Fruit fly (Drosophila melanogaster) whole organism, adult: Measurements from ENCODE around the gene CG7889.

Experiments used
- CG11617 ChIP-seq: fragments of 200-800 bp; sonication (Bioruptor generic); optimal IDR thresholded peaks from 2 replicates; lab custom pipeline; 2017; ENCODE audit warnings: mild to moderate bottlenecking, missing biosample characterization, missing genetic modification reagents, missing genetic modification characterization
- CG14711 ChIP-seq: fragments of 200-800 bp; sonication (Bioruptor generic); optimal IDR thresholded peaks from 2 replicates; lab custom pipeline; 2018; ENCODE audit warnings: missing biosample characterization, mild to moderate bottlenecking, missing genetic modification characterization, moderate library complexity
- CG1620 ChIP-seq: fragments of 200-800 bp; sonication (Bioruptor generic); optimal IDR thresholded peaks from 2 replicates; lab custom pipeline; 2016; ENCODE audit warnings: missing biosample characterization, missing genetic modification characterization
- CG33017 ChIP-seq: fragments of 200-800 bp; sonication (Bioruptor generic); optimal IDR thresholded peaks from 2 replicates; lab custom pipeline; 2018; ENCODE audit warnings: missing biosample characterization, mild to moderate bottlenecking, missing genetic modification characterization, moderate library complexity
- CG7045 ChIP-seq: fragments of 200-800 bp; sonication (Bioruptor generic); optimal IDR thresholded peaks from 2 replicates; lab custom pipeline; 2017; ENCODE audit warnings: missing biosample characterization, mild to moderate bottlenecking, missing genetic modification characterization
- CG7101 ChIP-seq: fragments of 200-800 bp; sonication (Bioruptor generic); optimal IDR thresholded peaks from 2 replicates; lab custom pipeline; 2018; ENCODE audit warnings: missing biosample characterization, mild to moderate bottlenecking, missing genetic modification characterization, moderate library complexity
- Clk ChIP-seq: fragments of 200-800 bp; sonication (Bioruptor generic); optimal IDR thresholded peaks from 2 replicates; lab custom pipeline; 2017; ENCODE audit warnings: missing biosample characterization, missing genetic modification characterization
- Crg-1 ChIP-seq: fragments of 200-800 bp; sonication (Bioruptor generic); optimal IDR thresholded peaks from 2 replicates; lab custom pipeline; 2016; ENCODE audit warnings: missing biosample characterization, missing genetic modification characterization
- Hr96 ChIP-seq: fragments of 200-800 bp; sonication (Bioruptor generic); optimal IDR thresholded peaks from 2 replicates; lab custom pipeline; 2016; ENCODE audit warnings: missing biosample characterization, missing genetic modification characterization
- Mnt ChIP-seq: fragments of 200-800 bp; sonication (Bioruptor generic); optimal IDR thresholded peaks from 2 replicates; lab custom pipeline; 2016; ENCODE audit warnings: missing biosample characterization, mild to moderate bottlenecking, missing genetic modification characterization
- bab1 ChIP-seq: fragments of 200-800 bp; sonication (Bioruptor generic); optimal IDR thresholded peaks from 3 replicates; lab custom pipeline; 2019; ENCODE audit warnings: missing biosample characterization, mild to moderate bottlenecking, missing genetic modification characterization, moderate library complexity
- cic ChIP-seq: fragments of 200-800 bp; sonication (Bioruptor generic); optimal IDR thresholded peaks from 2 replicates; lab custom pipeline; 2017; ENCODE audit warnings: missing biosample characterization, mild to moderate bottlenecking, missing genetic modification characterization, moderate library complexity
- cnc ChIP-seq, 2 experiments: fragments of >200 bp; optimal IDR thresholded peaks; 2 replicates each; lab custom pipeline; 2017
- kay ChIP-seq: fragments of 200-800 bp; sonication (Bioruptor generic); peaks from one replicate; lab custom pipeline; 2016; ENCODE audit warnings: missing biosample characterization, missing genetic modification characterization, borderline replicate concordance
- ovo ChIP-seq: fragments of 200-800 bp; sonication (Bioruptor generic); optimal IDR thresholded peaks from 2 replicates; lab custom pipeline; 2016; ENCODE audit warnings: missing biosample characterization, missing genetic modification characterization
- pad ChIP-seq: fragments of 200-800 bp; sonication (Bioruptor generic); optimal IDR thresholded peaks from 3 replicates; lab custom pipeline; 2017; ENCODE audit warnings: missing biosample characterization, missing genetic modification characterization, mild to moderate bottlenecking, moderate library complexity, missing genetic modification reagents
- toe ChIP-seq: fragments of 200-800 bp; sonication (Bioruptor generic); optimal IDR thresholded peaks from 2 replicates; lab custom pipeline; 2016; ENCODE audit warnings: missing biosample characterization, missing genetic modification characterization

CG7889 gene

DNA sequence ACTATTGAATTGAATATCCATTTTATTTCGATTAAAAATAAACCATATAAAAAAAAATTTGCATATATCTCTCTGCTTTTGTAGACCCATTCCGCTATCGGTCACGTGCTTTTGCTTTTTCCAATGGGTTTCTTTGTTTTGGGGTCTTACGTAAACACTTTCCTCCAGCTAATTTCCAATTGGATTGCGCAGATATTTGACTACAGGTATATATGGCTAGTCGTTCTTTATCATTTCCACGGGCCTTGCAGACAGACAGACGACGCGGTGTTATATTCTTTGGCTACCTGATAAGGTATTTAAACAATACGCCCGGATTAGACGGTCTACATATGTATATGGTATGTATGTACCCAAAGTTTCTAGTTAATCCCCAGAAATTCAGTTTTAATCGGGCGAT is 49.9 kb downstream of the CG7889 start:
- no peak for TF ChIP-seq toe (GFP tag; lab: Kevin White, UChicago)
- TF ChIP-seq Hr96 (GFP tag; lab: Kevin White, UChicago): no peak
- no peak for TF ChIP-seq CG33017
- TF ChIP-seq ovo (GFP tag; lab: Kevin White, UChicago): no peak
- TF ChIP-seq CG11617 (GFP tag; lab: Kevin White, UChicago): no peak
- TF ChIP-seq kay (GFP tag; lab: Kevin White, UChicago): no peak
- no peak for TF ChIP-seq cic (GFP tag; lab: Kevin White, UChicago)
- no peak for TF ChIP-seq CG7045
- no peak for TF ChIP-seq Clk (GFP tag; lab: Kevin White, UChicago)
- TF ChIP-seq Crg-1 (GFP tag; lab: Kevin White, UChicago): no peak
- no peak for TF ChIP-seq pad (GFP tag; lab: Kevin White, UChicago)
- no peak for TF ChIP-seq cnc (optimal IDR thresholded peaks at IDR 0.05; lab: Kevin White, UChicago)
- no peak for TF ChIP-seq CG14711
- no peak for TF ChIP-seq CG1620
- no peak for TF ChIP-seq bab1 (GFP tag; lab: Kevin White, UChicago)

DNA sequence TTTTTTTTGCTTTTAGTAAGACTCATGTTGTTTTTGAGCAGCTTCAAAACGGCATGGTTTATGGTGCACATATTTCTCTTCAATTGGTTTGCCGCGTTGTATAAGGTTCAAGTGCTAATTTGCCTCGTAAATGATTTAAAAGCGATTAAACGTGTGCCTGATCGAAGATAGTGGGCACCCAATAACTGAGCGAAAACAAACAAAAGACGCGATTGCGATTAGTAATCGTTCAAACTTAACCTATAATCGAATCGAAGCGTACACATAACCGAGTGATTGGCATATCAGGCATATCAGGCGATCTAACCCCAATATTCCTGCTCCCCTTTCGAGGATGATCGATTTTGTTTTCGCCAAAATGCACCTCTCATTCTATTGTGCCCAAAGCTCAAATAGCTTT is 50.6 kb downstream of the CG7889 start:
- TF ChIP-seq Mnt (GFP tag; lab: Kevin White, UChicago) (peak; percentile 26), CG7101 (no peak)
